Fruit fly (Drosophila melanogaster) whole organism, embryonic: Measurements from ENCODE around the gene bumpel.
A peak's percentile ranks its signal among the peaks of the same experiment; 100 is the strongest.

Experiments used
- ATbp ChIP-seq: fragments of 200-800 bp; sonication (Bioruptor generic); optimal IDR thresholded peaks from 2 replicates; lab custom pipeline; 2017; ENCODE audit warnings: missing biosample characterization, mild to moderate bottlenecking, missing genetic modification characterization, missing genetic modification reagents
- Atf-2 ChIP-seq: fragments of 200-800 bp; sonication (Bioruptor generic); optimal IDR thresholded peaks from 2 replicates; lab custom pipeline; 2016; ENCODE audit warnings: missing biosample characterization, missing genetic modification characterization
- CG12155 ChIP-seq: fragments of 200-800 bp; sonication (Bioruptor generic); optimal IDR thresholded peaks from 3 replicates; lab custom pipeline; 2016; ENCODE audit warnings: missing biosample characterization, missing genetic modification characterization
- CG14710 ChIP-seq: fragments of 200-800 bp; sonication (Bioruptor generic); optimal IDR thresholded peaks from 3 replicates; lab custom pipeline; 2019; ENCODE audit warnings: missing biosample characterization, mild to moderate bottlenecking, missing genetic modification characterization, moderate library complexity
- CG1602 ChIP-seq: fragments of 200-800 bp; sonication (Bioruptor generic); optimal IDR thresholded peaks from 3 replicates; lab custom pipeline; 2016; ENCODE audit warnings: missing biosample characterization, missing genetic modification characterization
- CG17568 ChIP-seq: fragments of 200-800 bp; sonication (Bioruptor generic); optimal IDR thresholded peaks from 2 replicates; lab custom pipeline; 2018; ENCODE audit warnings: missing biosample characterization, mild to moderate bottlenecking, missing genetic modification characterization, moderate library complexity
- CG18262 ChIP-seq: fragments of 200-800 bp; optimal IDR thresholded peaks from 3 replicates; lab custom pipeline; 2019; ENCODE audit warnings: missing biosample characterization, mild to moderate bottlenecking, missing genetic modification characterization, moderate library complexity
- CG2875 ChIP-seq: fragments of 200-800 bp; sonication (Bioruptor generic); optimal IDR thresholded peaks from 2 replicates; lab custom pipeline; 2017; ENCODE audit warnings: missing biosample characterization, mild to moderate bottlenecking, missing genetic modification characterization, missing genetic modification reagents
- CG30431 ChIP-seq: fragments of 200-800 bp; sonication (Bioruptor generic); optimal IDR thresholded peaks from 2 replicates; lab custom pipeline; 2017; ENCODE audit warnings: missing biosample characterization, missing genetic modification characterization
- CG3065 ChIP-seq: fragments of 200-800 bp; sonication (Bioruptor generic); optimal IDR thresholded peaks from 2 replicates; lab custom pipeline; 2016; ENCODE audit warnings: missing biosample characterization, missing genetic modification characterization
- CG31441 ChIP-seq: fragments of 200-800 bp; sonication (Bioruptor generic); IDR thresholded peaks from 2 replicates; pipeline ENCODE4 v1.3.6; 2022; ENCODE audit warnings: missing biosample characterization, missing genetic modification characterization
- CG4404 ChIP-seq: fragments of 200-800 bp; sonication (Bioruptor generic); IDR thresholded peaks from 2 replicates; pipeline ENCODE4 v1.3.6; 2022; ENCODE audit warnings: missing biosample characterization, missing genetic modification characterization
- CG4424 ChIP-seq: fragments of 200-800 bp; sonication (Bioruptor generic); optimal IDR thresholded peaks from 3 replicates; lab custom pipeline; 2016; ENCODE audit warnings: missing biosample characterization, missing genetic modification characterization
- CG4820 ChIP-seq: fragments of 200-800 bp; sonication (Bioruptor generic); optimal IDR thresholded peaks from 3 replicates; lab custom pipeline; 2016; ENCODE audit warnings: missing biosample characterization, missing genetic modification characterization
- CG5180 ChIP-seq: fragments of 200-800 bp; sonication (Bioruptor generic); optimal IDR thresholded peaks from 3 replicates; lab custom pipeline; 2017; ENCODE audit warnings: missing biosample characterization, missing genetic modification characterization, mild to moderate bottlenecking, moderate library complexity, missing genetic modification reagents
- CG5953 ChIP-seq: fragments of 200-800 bp; sonication (Bioruptor generic); IDR thresholded peaks from 2 replicates; pipeline ENCODE4 v1.3.6; 2022; ENCODE audit warnings: missing biosample characterization, missing genetic modification characterization
- CG6689 ChIP-seq: fragments of 200-800 bp; sonication (Bioruptor generic); IDR thresholded peaks from 2 replicates; pipeline ENCODE4 v1.3.6; 2022; ENCODE audit warnings: missing biosample characterization, missing genetic modification characterization
- CG6813 ChIP-seq: fragments of 200-800 bp; sonication (Bioruptor generic); optimal IDR thresholded peaks from 2 replicates; lab custom pipeline; 2017; ENCODE audit warnings: missing biosample characterization, missing genetic modification characterization, mild to moderate bottlenecking, moderate library complexity, missing genetic modification reagents
- CG8359 ChIP-seq: fragments of 200-800 bp; sonication (Bioruptor generic); optimal IDR thresholded peaks from 2 replicates; lab custom pipeline; 2017; ENCODE audit warnings: missing biosample characterization, mild to moderate bottlenecking, missing genetic modification characterization, borderline replicate concordance
- CG8388 ChIP-seq: fragments of 200-800 bp; sonication (Bioruptor generic); optimal IDR thresholded peaks from 2 replicates; lab custom pipeline; 2019; ENCODE audit warnings: missing biosample characterization, mild to moderate bottlenecking, missing genetic modification characterization, moderate library complexity
- CG9437 ChIP-seq: fragments of 200-800 bp; sonication (Bioruptor generic); optimal IDR thresholded peaks from 2 replicates; lab custom pipeline; 2018; ENCODE audit warnings: missing biosample characterization, mild to moderate bottlenecking, missing genetic modification characterization
- Camta ChIP-seq: fragments of 200-800 bp; sonication (Bioruptor generic); optimal IDR thresholded peaks from 2 replicates; lab custom pipeline; 2016; ENCODE audit warnings: missing biosample characterization, missing genetic modification characterization
- Chrac-16 ChIP-seq: fragments of 200-800 bp; sonication (Bioruptor generic); optimal IDR thresholded peaks from 3 replicates; lab custom pipeline; 2016; ENCODE audit warnings: missing biosample characterization, missing genetic modification characterization
- D ChIP-seq, 2 experiments: fragments of 200-800 bp in 1 of 2; fragments of >200 bp in 1 of 2; sonication (Bioruptor generic) in 1 of 2; optimal IDR thresholded peaks; 2 replicates in 1 of 2; 3 replicates in 1 of 2; lab custom pipeline; 2017; ENCODE audit warnings: mild to moderate bottlenecking in 1 of 2, missing biosample characterization in 1 of 2, missing genetic modification characterization in 1 of 2, missing genetic modification reagents in 1 of 2
- E2f1 ChIP-seq: fragments of 200-800 bp; sonication (Bioruptor generic); IDR thresholded peaks from 2 replicates; pipeline ENCODE4 v1.3.6; 2022; ENCODE audit warnings: missing biosample characterization, missing genetic modification characterization
- Hsf ChIP-seq: fragments of 200-800 bp; sonication (Bioruptor generic); optimal IDR thresholded peaks from 3 replicates; lab custom pipeline; 2016; ENCODE audit warnings: missing biosample characterization, missing genetic modification characterization
- NC2α ChIP-seq: fragments of 200-800 bp; sonication (Bioruptor generic); optimal IDR thresholded peaks from 2 replicates; lab custom pipeline; 2016; ENCODE audit warnings: missing biosample characterization, missing genetic modification characterization
- NC2β ChIP-seq: fragments of 200-800 bp; sonication (Bioruptor generic); optimal IDR thresholded peaks from 2 replicates; lab custom pipeline; 2016; ENCODE audit warnings: missing biosample characterization, missing genetic modification characterization
- Pdp1 ChIP-seq, 2 experiments: fragments of 200-800 bp; sonication (Bioruptor generic); optimal IDR thresholded peaks; 3 replicates each; lab custom pipeline; 2016; ENCODE audit warnings: missing biosample characterization in 2 of 2, missing genetic modification characterization in 2 of 2, mild to moderate bottlenecking in 1 of 2, moderate library complexity in 1 of 2
- Ptx1 ChIP-seq: fragments of 200-800 bp; sonication (Bioruptor generic); IDR thresholded peaks from 2 replicates; pipeline ENCODE4 v1.3.6; 2022; ENCODE audit warnings: missing biosample characterization, missing genetic modification characterization
- Rfx ChIP-seq: fragments of 200-800 bp; sonication (Bioruptor generic); IDR thresholded peaks from 2 replicates; pipeline ENCODE4 v1.3.6; 2022; ENCODE audit warnings: missing biosample characterization, missing genetic modification characterization
- da ChIP-seq: fragments of 200-800 bp; sonication (Bioruptor generic); optimal IDR thresholded peaks from 2 replicates; lab custom pipeline; 2016; ENCODE audit warnings: missing biosample characterization, missing genetic modification characterization
- dmrt11E ChIP-seq: fragments of 200-800 bp; sonication (Bioruptor generic); optimal IDR thresholded peaks from 3 replicates; lab custom pipeline; 2018; ENCODE audit warnings: missing biosample characterization, mild to moderate bottlenecking, missing genetic modification characterization, moderate library complexity
- dysf ChIP-seq: fragments of 200-800 bp; sonication (Bioruptor generic); IDR thresholded peaks from 3 replicates; pipeline ENCODE4 v1.3.6; 2022; ENCODE audit warnings: missing biosample characterization, missing genetic modification characterization
- fd102C ChIP-seq: fragments of 200-800 bp; sonication (Bioruptor generic); optimal IDR thresholded peaks from 2 replicates; lab custom pipeline; 2018; ENCODE audit warnings: missing biosample characterization, mild to moderate bottlenecking, missing genetic modification characterization, moderate library complexity
- grau ChIP-seq: fragments of 200-800 bp; optimal IDR thresholded peaks from 3 replicates; lab custom pipeline; 2019; ENCODE audit warnings: missing biosample characterization, mild to moderate bottlenecking, missing genetic modification characterization, moderate library complexity
- lmd ChIP-seq: fragments of 200-800 bp; sonication (Bioruptor generic); IDR thresholded peaks from 2 replicates; pipeline ENCODE4 v1.3.6; 2022; ENCODE audit warnings: missing biosample characterization, missing genetic modification characterization
- lola ChIP-seq, 3 experiments: fragments of >200 bp in 2 of 3; fragments of 200-800 bp in 1 of 3; sonication (Bioruptor generic) in 1 of 3; optimal IDR thresholded peaks; 2 replicates each; lab custom pipeline; 2017 to 2019; ENCODE audit warnings: missing biosample characterization in 3 of 3, missing genetic modification characterization in 3 of 3, mild to moderate bottlenecking in 1 of 3, moderate library complexity in 1 of 3
- luna ChIP-seq: fragments of 200-800 bp; sonication (Bioruptor generic); optimal IDR thresholded peaks from 2 replicates; lab custom pipeline; 2016; ENCODE audit warnings: missing biosample characterization, missing genetic modification characterization
- nerfin-1 ChIP-seq: fragments of 200-800 bp; sonication (Bioruptor generic); optimal IDR thresholded peaks from 3 replicates; lab custom pipeline; 2019; ENCODE audit warnings: missing biosample characterization, mild to moderate bottlenecking, missing genetic modification characterization, moderate library complexity
- nmo ChIP-seq: fragments of 200-800 bp; sonication (Bioruptor generic); optimal IDR thresholded peaks from 2 replicates; lab custom pipeline; 2018; ENCODE audit warnings: missing biosample characterization, mild to moderate bottlenecking, missing genetic modification characterization, moderate library complexity
- org-1 ChIP-seq: fragments of 200-800 bp; sonication (Bioruptor generic); optimal IDR thresholded peaks from 2 replicates; lab custom pipeline; 2017; ENCODE audit warnings: missing biosample characterization, missing genetic modification characterization
- peb ChIP-seq: fragments of 200-800 bp; sonication (Bioruptor generic); IDR thresholded peaks from 2 replicates; pipeline ENCODE4 v1.3.6; 2022; ENCODE audit warnings: missing biosample characterization, missing genetic modification characterization
- phol ChIP-seq: fragments of 200-800 bp; sonication (Bioruptor generic); optimal IDR thresholded peaks from 3 replicates; lab custom pipeline; 2018; ENCODE audit warnings: missing biosample characterization, mild to moderate bottlenecking, missing genetic modification characterization, moderate library complexity
- pum ChIP-seq: fragments of 200-800 bp; sonication (Bioruptor generic); optimal IDR thresholded peaks from 2 replicates; lab custom pipeline; 2016; ENCODE audit warnings: missing biosample characterization, missing genetic modification characterization
- pzg ChIP-seq: fragments of 200-800 bp; sonication (Bioruptor generic); optimal IDR thresholded peaks from 3 replicates; lab custom pipeline; 2018; ENCODE audit warnings: missing biosample characterization, mild to moderate bottlenecking, missing genetic modification characterization, moderate library complexity
- shn ChIP-seq: fragments of 200-800 bp; sonication (Bioruptor generic); optimal IDR thresholded peaks from 3 replicates; lab custom pipeline; 2016; ENCODE audit warnings: missing biosample characterization, missing genetic modification characterization
- sisA ChIP-seq: fragments of 200-800 bp; sonication (Bioruptor generic); IDR thresholded peaks from 2 replicates; pipeline ENCODE4 v1.3.6; 2022; ENCODE audit warnings: missing biosample characterization, missing genetic modification characterization
- z ChIP-seq: fragments of 200-800 bp; sonication (Bioruptor generic); IDR thresholded peaks from 3 replicates; pipeline ENCODE4 v1.3.6; 2022; ENCODE audit warnings: missing biosample characterization, missing genetic modification characterization
- zf30C ChIP-seq: fragments of 200-800 bp; sonication (Bioruptor generic); optimal IDR thresholded peaks from 3 replicates; lab custom pipeline; 2018; ENCODE audit warnings: missing biosample characterization, mild to moderate bottlenecking, missing genetic modification characterization

The bumpel gene

dm6 chr3R:11368766-11369165, 49.7 kb downstream of the bumpel start (continued):
- TF ChIP-seq grau (tag; lab: Kevin White, UChicago) (peak; percentile 47), fd102C (GFP tag; lab: Kevin White, UChicago) (peak; percentile 69), zf30C (peak; percentile 73), CG8388 (GFP tag; lab: Kevin White, UChicago) (peak; percentile 59), CG1602 (peak; percentile 29), CG4404 (GFP tag; lab: Robert Waterston, UW) (peak; percentile 88), CG30431 (peak; percentile 23), Chrac-16 (peak; percentile 53), CG4820 (GFP tag; lab: Kevin White, UChicago) (peak; percentile 47), dysf (GFP tag; lab: Robert Waterston, UW) (no peak), CG14710 (peak; percentile 84), NC2β (GFP tag; lab: Kevin White, UChicago) (peak; percentile 22), ATbp (GFP tag; lab: Kevin White, UChicago) (no peak), CG18262 (tag; lab: Kevin White, UChicago) (peak; percentile 88), Hsf (GFP tag; lab: Kevin White, UChicago) (peak; percentile 45), lola (GFP tag; optimal IDR thresholded peaks at IDR 0.05; lab: Kevin White, UChicago) (peak in 1 of 3 experiments; percentile 89), lmd (GFP tag; lab: Robert Waterston, UW) (peak; percentile 28; the same call in 1 of the 2 replicates), shn (no peak), CG4424 (GFP tag; lab: Kevin White, UChicago) (peak; percentile 60), peb (0 out of 2 replicates have a peak, but pooled peaks have one; percentile 36), da (peak; percentile 54), org-1 (GFP tag; lab: Kevin White, UChicago) (peak; percentile 5), CG5180 (GFP tag; lab: Kevin White, UChicago) (no peak), z (no peak), CG5953 (GFP tag; lab: Robert Waterston, UW) (no peak), E2f1 (0 out of 2 replicates have a peak, but pooled peaks have one; percentile 7), nmo (GFP tag; lab: Kevin White, UChicago) (peak; percentile 76), CG31441 (peak; percentile 65), luna (no peak), CG8359 (peak; percentile 48), CG3065 (GFP tag; lab: Kevin White, UChicago) (no peak), D (optimal IDR thresholded peaks at IDR 0.05; lab: Kevin White, UChicago) (no peak), D (GFP tag; optimal IDR thresholded peaks at IDR 0.05; lab: Kevin White, UChicago) (peak; percentile 61), phol (tag; lab: Kevin White, UChicago) (peak; percentile 80), pum (GFP tag; lab: Kevin White, UChicago) (peak; percentile 48), Camta (GFP tag; lab: Kevin White, UChicago) (peak; percentile 21), pzg (no peak), Atf-2 (GFP tag; lab: Kevin White, UChicago) (no peak), CG17568 (GFP tag; lab: Kevin White, UChicago) (no peak), Ptx1 (GFP tag; lab: Robert Waterston, UW) (peak; percentile 48), CG2875 (peak; percentile 23), CG6813 (GFP tag; lab: Kevin White, UChicago) (peak; percentile 42), CG12155 (peak; percentile 50), Rfx (GFP tag; lab: Robert Waterston, UW) (no peak), CG6689 (GFP tag; lab: Robert Waterston, UW) (peak; percentile 52; the same call in 1 of the 2 replicates), nerfin-1 (tag; lab: Kevin White, UChicago) (peak; percentile 10), NC2α (no peak), CG9437 (GFP tag; lab: Kevin White, UChicago) (peak; percentile 18), sisA (GFP tag; lab: Robert Waterston, UW) (peak; percentile 40; the same call in 1 of the 2 replicates), dmrt11E (peak; percentile 93), Pdp1 (GFP tag; optimal IDR thresholded peaks at IDR 0.05; lab: Kevin White, UChicago) (peak in 1 of 2 experiments; percentile 28)
